Fruit fly (Drosophila melanogaster) whole organism, prepupa: ENCODE results near the gene CG3857.

Experiments used
- Blimp-1 ChIP-seq: fragments of 200-800 bp; sonication (Bioruptor generic); optimal IDR thresholded peaks from 3 replicates; lab custom pipeline; 2017; ENCODE audit warnings: missing biosample characterization, missing genetic modification characterization, mild to moderate bottlenecking, moderate library complexity, missing genetic modification reagents
- CG10631 ChIP-seq: fragments of 200-800 bp; sonication (Bioruptor generic); optimal IDR thresholded peaks from 2 replicates; lab custom pipeline; 2016; ENCODE audit warnings: missing biosample characterization, missing genetic modification characterization
- CG10669 ChIP-seq: fragments of 200-800 bp; sonication (Bioruptor generic); optimal IDR thresholded peaks from 3 replicates; lab custom pipeline; 2018; ENCODE audit warnings: missing biosample characterization, mild to moderate bottlenecking, missing genetic modification characterization, moderate library complexity
- CG11294 ChIP-seq: fragments of 200-800 bp; sonication (Bioruptor generic); IDR thresholded peaks from 2 replicates; pipeline ENCODE4 v1.3.6; 2022; ENCODE audit warnings: missing biosample characterization, missing genetic modification characterization
- CG11902 ChIP-seq: fragments of 200-800 bp; sonication (Bioruptor generic); optimal IDR thresholded peaks from 3 replicates; lab custom pipeline; 2016; ENCODE audit warnings: missing biosample characterization, missing genetic modification characterization
- CG15336 ChIP-seq: fragments of 200-800 bp; sonication (Bioruptor generic); IDR thresholded peaks from 2 replicates; pipeline ENCODE4 v1.3.6; 2022; ENCODE audit warnings: missing biosample characterization, missing genetic modification characterization
- CG1621 ChIP-seq: fragments of 200-800 bp; sonication (Bioruptor generic); optimal IDR thresholded peaks from 3 replicates; lab custom pipeline; 2018; ENCODE audit warnings: missing biosample characterization, mild to moderate bottlenecking, missing genetic modification characterization
- CG16779 ChIP-seq: fragments of 200-800 bp; sonication (Bioruptor generic); optimal IDR thresholded peaks from 3 replicates; lab custom pipeline; 2017; ENCODE audit warnings: missing biosample characterization, mild to moderate bottlenecking, missing genetic modification characterization
- CG3032 ChIP-seq: fragments of 200-800 bp; optimal IDR thresholded peaks from 2 replicates; lab custom pipeline; 2019; ENCODE audit warnings: missing biosample characterization, mild to moderate bottlenecking, missing genetic modification characterization, moderate library complexity
- CG31627 ChIP-seq: fragments of 200-800 bp; sonication (Bioruptor generic); optimal IDR thresholded peaks from 3 replicates; lab custom pipeline; 2016; ENCODE audit warnings: missing biosample characterization, missing genetic modification characterization
- CG32006 ChIP-seq: fragments of 200-800 bp; sonication (Bioruptor generic); optimal IDR thresholded peaks from 3 replicates; lab custom pipeline; 2017; ENCODE audit warnings: missing biosample characterization, mild to moderate bottlenecking, missing genetic modification characterization
- CG3919 ChIP-seq: fragments of 200-800 bp; sonication (Bioruptor generic); optimal IDR thresholded peaks from 3 replicates; lab custom pipeline; 2016; ENCODE audit warnings: missing biosample characterization, missing genetic modification characterization
- CG4318 ChIP-seq: fragments of 200-800 bp; sonication (Bioruptor generic); optimal IDR thresholded peaks from 3 replicates; lab custom pipeline; 2017; ENCODE audit warnings: missing biosample characterization, mild to moderate bottlenecking, missing genetic modification characterization
- CG6163 ChIP-seq: fragments of 200-800 bp; sonication (Bioruptor generic); IDR thresholded peaks from 3 replicates; pipeline ENCODE4 v1.3.6; 2022; ENCODE audit warnings: missing biosample characterization, missing genetic modification characterization
- CG6792 ChIP-seq: fragments of 200-800 bp; sonication (Bioruptor generic); optimal IDR thresholded peaks from 3 replicates; lab custom pipeline; 2016; ENCODE audit warnings: missing biosample characterization, missing genetic modification characterization
- CG6854 ChIP-seq: fragments of 200-800 bp; sonication (Bioruptor generic); optimal IDR thresholded peaks from 2 replicates; lab custom pipeline; 2017; ENCODE audit warnings: missing biosample characterization, mild to moderate bottlenecking, missing genetic modification characterization
- CG7368 ChIP-seq: fragments of 200-800 bp; sonication (Bioruptor generic); optimal IDR thresholded peaks from 3 replicates; lab custom pipeline; 2016; ENCODE audit warnings: missing biosample characterization, missing genetic modification characterization
- CG8119 ChIP-seq: fragments of 200-800 bp; sonication (Bioruptor generic); IDR thresholded peaks from 3 replicates; pipeline ENCODE4 v1.3.6; 2022; ENCODE audit warnings: missing biosample characterization, missing genetic modification characterization
- CG8319 ChIP-seq: fragments of 200-800 bp; sonication (Bioruptor generic); optimal IDR thresholded peaks from 3 replicates; lab custom pipeline; 2016; ENCODE audit warnings: missing biosample characterization, missing genetic modification characterization
- CG8632 ChIP-seq: fragments of 200-800 bp; sonication (Bioruptor generic); optimal IDR thresholded peaks from 3 replicates; lab custom pipeline; 2016; ENCODE audit warnings: missing biosample characterization, missing genetic modification characterization
- CG9139 ChIP-seq: fragments of 200-800 bp; sonication (Bioruptor generic); optimal IDR thresholded peaks from 3 replicates; lab custom pipeline; 2017; ENCODE audit warnings: missing biosample characterization, mild to moderate bottlenecking, missing genetic modification characterization
- Eip75B ChIP-seq: fragments of 200-800 bp; sonication (Bioruptor generic); optimal IDR thresholded peaks from 3 replicates; lab custom pipeline; 2016; ENCODE audit warnings: missing biosample characterization, missing genetic modification characterization
- Eip78C ChIP-seq: fragments of 200-800 bp; sonication (Bioruptor generic); peaks from one replicate; lab custom pipeline; 2016; ENCODE audit warnings: missing biosample characterization, missing genetic modification characterization
- Eip93F ChIP-seq: fragments of 200-800 bp; sonication (Bioruptor generic); optimal IDR thresholded peaks from 2 replicates; lab custom pipeline; 2016; ENCODE audit warnings: missing biosample characterization, mild to moderate bottlenecking, missing genetic modification characterization
- Ets96B ChIP-seq: fragments of 200-800 bp; optimal IDR thresholded peaks from 2 replicates; lab custom pipeline; 2019; ENCODE audit warnings: missing biosample characterization, mild to moderate bottlenecking, missing genetic modification characterization, moderate library complexity
- Hr38 ChIP-seq: sonication (Bioruptor generic); optimal IDR thresholded peaks from 2 replicates; lab custom pipeline; 2016; ENCODE audit warnings: missing biosample characterization, missing genetic modification characterization
- Hr39 ChIP-seq: fragments of 200-800 bp; sonication (Bioruptor generic); optimal IDR thresholded peaks from 2 replicates; lab custom pipeline; 2016; ENCODE audit warnings: missing biosample characterization, missing genetic modification characterization
- Hr4 ChIP-seq: fragments of 200-800 bp; sonication (Bioruptor generic); optimal IDR thresholded peaks from 3 replicates; lab custom pipeline; 2016; ENCODE audit warnings: missing biosample characterization, missing genetic modification characterization
- Lpt ChIP-seq: fragments of 200-800 bp; sonication (Bioruptor generic); optimal IDR thresholded peaks from 3 replicates; lab custom pipeline; 2016; ENCODE audit warnings: missing biosample characterization, missing genetic modification characterization
- Met ChIP-seq: fragments of 200-800 bp; sonication (Bioruptor generic); optimal IDR thresholded peaks from 3 replicates; lab custom pipeline; 2016; ENCODE audit warnings: missing biosample characterization, missing genetic modification characterization
- OdsH ChIP-seq: fragments of 200-800 bp; sonication (Bioruptor generic); optimal IDR thresholded peaks from 3 replicates; lab custom pipeline; 2016; ENCODE audit warnings: missing biosample characterization, missing genetic modification characterization
- Smox ChIP-seq: fragments of 200-800 bp; sonication (Bioruptor generic); optimal IDR thresholded peaks from 3 replicates; lab custom pipeline; 2016; ENCODE audit warnings: missing biosample characterization, missing genetic modification characterization
- Sox102F ChIP-seq: fragments of 200-800 bp; sonication (Bioruptor generic); optimal IDR thresholded peaks from 2 replicates; lab custom pipeline; 2016; ENCODE audit warnings: missing biosample characterization, mild to moderate bottlenecking, missing genetic modification characterization
- Sox14 ChIP-seq: fragments of 200-800 bp; sonication (Bioruptor generic); optimal IDR thresholded peaks from 3 replicates; lab custom pipeline; 2016; ENCODE audit warnings: missing biosample characterization, missing genetic modification characterization
- acj6 ChIP-seq: fragments of 200-800 bp; sonication (Bioruptor generic); optimal IDR thresholded peaks from 3 replicates; lab custom pipeline; 2016; ENCODE audit warnings: missing biosample characterization, missing genetic modification characterization
- cyc ChIP-seq: fragments of 200-800 bp; sonication (Bioruptor generic); optimal IDR thresholded peaks from 3 replicates; lab custom pipeline; 2016; ENCODE audit warnings: missing biosample characterization, missing genetic modification characterization
- dac ChIP-seq: fragments of 200-800 bp; sonication (Bioruptor generic); optimal IDR thresholded peaks from 2 replicates; lab custom pipeline; 2017; ENCODE audit warnings: missing biosample characterization, mild to moderate bottlenecking, missing genetic modification characterization
- dsx ChIP-seq: fragments of 200-800 bp; optimal IDR thresholded peaks from 3 replicates; lab custom pipeline; 2019; ENCODE audit warnings: missing biosample characterization, mild to moderate bottlenecking, missing genetic modification characterization, moderate library complexity; ENCODE audit not compliant: poor library complexity, severe bottlenecking
- eg ChIP-seq: fragments of 200-800 bp; sonication (Bioruptor generic); IDR thresholded peaks from 3 replicates; pipeline ENCODE4 v1.3.6; 2022; ENCODE audit warnings: missing biosample characterization, missing genetic modification characterization
- esn ChIP-seq: fragments of 200-800 bp; sonication (Bioruptor generic); optimal IDR thresholded peaks from 2 replicates; lab custom pipeline; 2016; ENCODE audit warnings: missing biosample characterization, mild to moderate bottlenecking, missing genetic modification characterization, moderate library complexity
- fd59A ChIP-seq: fragments of 200-800 bp; sonication (Bioruptor generic); optimal IDR thresholded peaks from 2 replicates; lab custom pipeline; 2017; ENCODE audit warnings: missing biosample characterization, mild to moderate bottlenecking, missing genetic modification characterization, missing genetic modification reagents
- fd85E ChIP-seq: fragments of 200-800 bp; sonication (Bioruptor generic); optimal IDR thresholded peaks from 3 replicates; lab custom pipeline; 2016; ENCODE audit warnings: missing biosample characterization, missing genetic modification characterization
- lz ChIP-seq: fragments of 200-800 bp; sonication (Bioruptor generic); optimal IDR thresholded peaks from 3 replicates; lab custom pipeline; 2016; ENCODE audit warnings: missing biosample characterization, missing genetic modification characterization
- net ChIP-seq: fragments of 200-800 bp; sonication (Bioruptor generic); optimal IDR thresholded peaks from 3 replicates; lab custom pipeline; 2016; ENCODE audit warnings: missing biosample characterization, missing genetic modification characterization
- pdm3 ChIP-seq: fragments of 200-800 bp; sonication (Bioruptor generic); optimal IDR thresholded peaks from 3 replicates; lab custom pipeline; 2016; ENCODE audit warnings: missing biosample characterization, missing genetic modification characterization
- salr ChIP-seq, 2 experiments: fragments of 200-800 bp; sonication (Bioruptor generic); optimal IDR thresholded peaks; 3 replicates each; lab custom pipeline; 2016 to 2018; ENCODE audit warnings: missing biosample characterization in 2 of 2, missing genetic modification characterization in 2 of 2, mild to moderate bottlenecking in 1 of 2
- spab ChIP-seq: fragments of 200-800 bp; sonication (Bioruptor generic); optimal IDR thresholded peaks from 2 replicates; lab custom pipeline; 2017; ENCODE audit warnings: missing biosample characterization, mild to moderate bottlenecking, missing genetic modification characterization, missing genetic modification reagents
- ss ChIP-seq, 2 experiments: fragments of 200-800 bp; sonication (Bioruptor generic); optimal IDR thresholded peaks; 2 replicates in 1 of 2; 3 replicates in 1 of 2; lab custom pipeline; 2017 to 2018; ENCODE audit warnings: mild to moderate bottlenecking in 2 of 2, missing biosample characterization in 2 of 2, missing genetic modification characterization in 2 of 2, moderate library complexity in 1 of 2
- svp ChIP-seq: fragments of 200-800 bp; sonication (Bioruptor generic); peaks from one replicate; lab custom pipeline; 2016; ENCODE audit warnings: missing biosample characterization, missing genetic modification characterization
- topi ChIP-seq: fragments of 200-800 bp; sonication (Bioruptor generic); optimal IDR thresholded peaks from 3 replicates; lab custom pipeline; 2016; ENCODE audit warnings: missing biosample characterization, missing genetic modification characterization
- vri ChIP-seq: fragments of 200-800 bp; sonication (Bioruptor generic); optimal IDR thresholded peaks from 3 replicates; lab custom pipeline; 2016; ENCODE audit warnings: missing biosample characterization, mild to moderate bottlenecking, missing genetic modification characterization

Gene CG3857

dm6 chrX:1951391-1952066, 11.7 kb upstream of the CG3857 start:
- TF ChIP-seq esn (peak; percentile 99), dsx (peak; percentile 97), Hr39 (GFP tag; lab: Kevin White, UChicago) (peak; percentile 99), ss (GFP tag; optimal IDR thresholded peaks at IDR 0.05; lab: Kevin White, UChicago) (peak; percentile 96 to 98), CG8319 (GFP tag; lab: Kevin White, UChicago) (peak; percentile 99), Lpt (GFP tag; lab: Kevin White, UChicago) (peak; percentile 99), CG8119 (GFP tag; lab: Robert Waterston, UW) (peak; percentile 99), eg (GFP tag; lab: Robert Waterston, UW) (peak; percentile 99), dac (peak; percentile 98), OdsH (GFP tag; lab: Kevin White, UChicago) (peak; percentile 99), Eip75B (GFP tag; lab: Kevin White, UChicago) (peak; percentile 99), fd85E (peak; percentile 98), fd59A (peak; percentile 98), Sox102F (GFP tag; lab: Kevin White, UChicago) (peak; percentile 99), CG3919 (peak; percentile 99), CG3032 (peak; percentile 98), CG8632 (GFP tag; lab: Kevin White, UChicago) (peak; percentile 99), Eip78C (GFP tag; lab: Kevin White, UChicago) (peak; percentile 100), Blimp-1 (GFP tag; lab: Kevin White, UChicago) (peak; percentile 96), CG6163 (GFP tag; lab: Robert Waterston, UW) (peak; percentile 99), CG4318 (GFP tag; lab: Kevin White, UChicago) (peak; percentile 96), CG11294 (GFP tag; lab: Robert Waterston, UW) (peak; percentile 95), lz (GFP tag; lab: Kevin White, UChicago) (peak; percentile 99), CG10631 (GFP tag; lab: Kevin White, UChicago) (peak; percentile 99), CG9139 (GFP tag; lab: Kevin White, UChicago) (peak; percentile 96), CG6854 (GFP tag; lab: Kevin White, UChicago) (peak; percentile 99), Eip93F (GFP tag; lab: Kevin White, UChicago) (peak; percentile 99), Sox14 (peak; percentile 99), Hr4 (GFP tag; lab: Kevin White, UChicago) (peak; percentile 98), salr (GFP tag; optimal IDR thresholded peaks at IDR 0.05; lab: Kevin White, UChicago) (peak; percentile 98 to 99), CG6792 (GFP tag; lab: Kevin White, UChicago) (peak; percentile 99), svp (peak; percentile 99), Met (peak; percentile 99), vri (GFP tag; lab: Kevin White, UChicago) (peak; percentile 98), acj6 (peak; percentile 99), CG31627 (GFP tag; lab: Kevin White, UChicago) (peak; percentile 99), CG7368 (GFP tag; lab: Kevin White, UChicago) (peak; percentile 99), topi (GFP tag; lab: Kevin White, UChicago) (peak; percentile 99), CG11902 (GFP tag; lab: Kevin White, UChicago) (peak; percentile 97), net (peak; percentile 99), Smox (peak; percentile 99), CG10669 (GFP tag; lab: Kevin White, UChicago) (peak; percentile 99), Hr38 (peak; percentile 32), CG1621 (tag; lab: Kevin White, UChicago) (peak; percentile 99), cyc (GFP tag; lab: Kevin White, UChicago) (peak; percentile 99), CG15336 (GFP tag; lab: Robert Waterston, UW) (peak; percentile 98), pdm3 (GFP tag; lab: Kevin White, UChicago) (peak; percentile 99), spab (GFP tag; lab: Kevin White, UChicago) (peak; percentile 98), Ets96B (tag; lab: Kevin White, UChicago) (peak; percentile 99), CG32006 (GFP tag; lab: Kevin White, UChicago) (peak; percentile 97), CG16779 (tag; lab: Kevin White, UChicago) (peak; percentile 98)
